Comparison of ENCODE assay signal across 5 worm cellular contexts in the genomic region with DNA sequence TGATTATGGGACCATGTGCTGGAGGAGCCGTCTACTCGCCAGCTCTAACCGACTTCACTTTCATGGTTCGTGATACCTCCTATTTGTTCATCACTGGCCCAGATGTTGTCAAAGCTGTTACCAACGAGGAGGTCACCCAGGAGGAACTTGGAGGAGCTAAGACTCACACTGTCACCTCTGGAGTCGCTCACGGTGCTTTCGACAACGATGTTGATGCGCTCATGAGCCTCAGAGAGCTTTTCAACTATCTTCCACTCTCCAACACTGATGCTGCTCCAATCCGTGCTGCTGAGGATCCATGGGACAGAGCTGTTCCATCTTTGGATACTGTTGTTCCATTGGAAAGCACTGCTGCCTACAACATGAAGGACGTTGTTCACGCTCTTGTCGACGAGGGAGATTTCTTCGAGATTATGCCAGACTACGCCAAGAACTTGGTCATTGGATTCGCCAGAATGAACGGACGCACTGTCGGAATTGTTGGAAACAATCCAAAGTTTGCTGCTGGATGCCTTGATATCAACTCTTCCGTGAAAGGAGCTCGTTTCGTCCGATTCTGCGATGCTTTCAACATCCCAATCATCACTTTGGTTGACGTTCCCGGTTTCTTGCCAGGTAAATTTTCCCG.
TF ChIP-seq lines count a peak whose summit lies in the region.

No protein-coding gene starts in this region.

TF ChIP-seq in whole organism, L1 larva, 84 proteins besides CTCF, POLR2A, EP300 and RAD21:
- TF ChIP-seq nhr-12 (tag; optimal IDR thresholded peaks at IDR 0.05; lab: Kevin White, UChicago) (no peak), nhr-85 (tag; lab: Kevin White, UChicago) (peak; percentile 6)

TF ChIP-seq in whole organism, L2 larva, 48 proteins besides CTCF, POLR2A, EP300 and RAD21:
- TF ChIP-seq nhr-129 (tag; optimal IDR thresholded peaks at IDR 0.05; lab: Kevin White, UChicago) = peak; percentile 13
- no peak for TF ChIP-seq ZK546.5 (tag; optimal IDR thresholded peaks at IDR 0.05; lab: Kevin White, UChicago)
- no peak for TF ChIP-seq ceh-16 (tag; optimal IDR thresholded peaks at IDR 0.05; lab: Kevin White, UChicago)
- TF ChIP-seq mab-5 (tag; optimal IDR thresholded peaks at IDR 0.05; lab: Kevin White, UChicago) = no peak

TF ChIP-seq in whole organism, L3 larva, 47 proteins besides CTCF, POLR2A, EP300 and RAD21:
- peak; percentile 33 for TF ChIP-seq ama-1 (optimal IDR thresholded peaks at IDR 0.05; lab: Kevin White, UChicago)
- no peak for TF ChIP-seq unc-39 (tag; optimal IDR thresholded peaks at IDR 0.05; lab: Kevin White, UChicago)

TF ChIP-seq in whole organism, L4 larva, 104 proteins besides CTCF, POLR2A, EP300 and RAD21:
- TF ChIP-seq unc-62 (GFP tag; optimal IDR thresholded peaks at IDR 0.05 in 1 of 2; lab: Kevin White, UChicago) = peak in 1 of 2 experiments; percentile 90
- TF ChIP-seq unc-62 (tag; optimal IDR thresholded peaks at IDR 0.05; lab: Kevin White, UChicago) = no peak
- peak; percentile 82 for TF ChIP-seq aha-1 (tag; lab: Kevin White, UChicago)
- no peak for TF ChIP-seq hlh-30 (tag; optimal IDR thresholded peaks at IDR 0.05; lab: Kevin White, UChicago; ENCODE audit: insufficient read depth)

TF ChIP-seq in whole organism, young adult, 124 proteins besides CTCF, POLR2A, EP300 and RAD21:
- TF ChIP-seq Y79H2A.3 (GFP tag; conservative IDR thresholded peaks at IDR 0.05; lab: Robert Waterston, UW) (no peak), zfh-2 (GFP tag; conservative IDR thresholded peaks at IDR 0.05; lab: Robert Waterston, UW) (0 out of 2 replicates have a peak, but pooled peaks have one; percentile 10), ztf-25 (GFP tag; IDR thresholded peaks at IDR 0.05; lab: Robert Waterston, UW) (no peak), aptf-2 (GFP tag; conservative IDR thresholded peaks at IDR 0.05; lab: Robert Waterston, UW) (no peak), lsy-27 (tag; optimal IDR thresholded peaks at IDR 0.05; lab: Kevin White, UChicago; ENCODE audit: borderline replicate concordance, insufficient read depth) (no peak), akir-1 (GFP tag; optimal IDR thresholded peaks at IDR 0.05; lab: Kevin White, UChicago) (no peak), hmg-20 (GFP tag; IDR thresholded peaks at IDR 0.05; lab: Robert Waterston, UW) (no peak), F10E7.11 (tag; optimal IDR thresholded peaks at IDR 0.05; lab: Kevin White, UChicago) (no peak), ekl-4 (GFP tag; IDR thresholded peaks at IDR 0.05; lab: Robert Waterston, UW) (0 out of 2 replicates have a peak, but pooled peaks have one; percentile 12)
